Worm (Caenorhabditis elegans) whole organism, late embryonic: ENCODE results near the gene F42A6.5.

ENCODE experiments used
- C08G9.2 ChIP-seq: sonication (generic microtip); optimal IDR thresholded peaks from 2 replicates; lab custom pipeline; 2016; ENCODE audit warnings: mild to moderate bottlenecking, missing genetic modification characterization, moderate library complexity, missing compliant biosample characterization
- K02D7.2 ChIP-seq: sonication (generic microtip); optimal IDR thresholded peaks from 2 replicates; lab custom pipeline; 2017; ENCODE audit warnings: mild to moderate bottlenecking, missing genetic modification characterization, missing compliant biosample characterization
- T23F11.4 ChIP-seq: fragments of 200-800 bp; sonication (Bioruptor generic); optimal IDR thresholded peaks from 2 replicates; lab custom pipeline; 2018; ENCODE audit warnings: mild to moderate bottlenecking, missing genetic modification characterization, missing compliant biosample characterization
- ahr-1 ChIP-seq: sonication (generic microtip); optimal IDR thresholded peaks from 2 replicates; lab custom pipeline; 2016; ENCODE audit warnings: missing genetic modification characterization, missing compliant biosample characterization
- ceh-18 ChIP-seq: sonication (generic microtip); optimal IDR thresholded peaks from 2 replicates; lab custom pipeline; 2016; ENCODE audit warnings: missing genetic modification characterization, missing compliant biosample characterization
- ceh-30 ChIP-seq: fragments of 150-350 bp; optimal IDR thresholded peaks from 2 replicates; lab custom pipeline; 2014; ENCODE audit warnings: missing biosample characterization, missing genetic modification characterization
- ceh-45 ChIP-seq: fragments of 200-800 bp; sonication (Bioruptor generic); IDR thresholded peaks from 2 replicates; pipeline ENCODE4 v1.3.6; 2022; ENCODE audit warnings: missing genetic modification reagents, missing genetic modification characterization, missing compliant biosample characterization
- ceh-48 ChIP-seq: sonication (generic microtip); optimal IDR thresholded peaks from 2 replicates; lab custom pipeline; 2016; ENCODE audit warnings: missing genetic modification characterization, inconsistent platforms, missing compliant biosample characterization
- ceh-9 ChIP-seq: sonication (generic microtip); optimal IDR thresholded peaks from 2 replicates; lab custom pipeline; 2016; ENCODE audit warnings: mild to moderate bottlenecking, missing genetic modification characterization, inconsistent platforms, missing compliant biosample characterization
- che-1 ChIP-seq: sonication (generic microtip); optimal IDR thresholded peaks from 2 replicates; lab custom pipeline; 2016; ENCODE audit warnings: mild to moderate bottlenecking, missing genetic modification characterization, missing compliant biosample characterization
- elt-4 ChIP-seq: sonication (generic microtip); optimal IDR thresholded peaks from 2 replicates; lab custom pipeline; 2016; ENCODE audit warnings: missing genetic modification characterization, missing compliant biosample characterization
- ets-4 ChIP-seq: sonication (generic microtip); optimal IDR thresholded peaks from 2 replicates; lab custom pipeline; 2016; ENCODE audit warnings: missing genetic modification characterization, missing compliant biosample characterization
- fkh-6 ChIP-seq: sonication (generic microtip); optimal IDR thresholded peaks from 2 replicates; lab custom pipeline; 2016; ENCODE audit warnings: missing genetic modification characterization, missing compliant biosample characterization
- gmeb-2 ChIP-seq: sonication (generic microtip); optimal IDR thresholded peaks from 2 replicates; lab custom pipeline; 2016; ENCODE audit warnings: missing genetic modification characterization, inconsistent platforms, missing compliant biosample characterization
- hlh-15 ChIP-seq: sonication (generic microtip); optimal IDR thresholded peaks from 2 replicates; lab custom pipeline; 2016; ENCODE audit warnings: missing genetic modification characterization, missing compliant biosample characterization
- hlh-6 ChIP-seq: sonication (generic microtip); optimal IDR thresholded peaks from 2 replicates; lab custom pipeline; 2016; ENCODE audit warnings: missing genotype, missing genetic modification characterization, missing compliant biosample characterization
- lim-6 ChIP-seq: sonication (generic microtip); optimal IDR thresholded peaks from 2 replicates; lab custom pipeline; 2016; ENCODE audit warnings: missing genetic modification characterization, missing compliant biosample characterization
- mec-3 ChIP-seq: sonication (generic microtip); optimal IDR thresholded peaks from 2 replicates; lab custom pipeline; 2016; ENCODE audit warnings: borderline replicate concordance, missing genetic modification characterization, missing compliant biosample characterization
- nfya-1 ChIP-seq: sonication (generic microtip); optimal IDR thresholded peaks from 2 replicates; lab custom pipeline; 2017; ENCODE audit warnings: missing genetic modification characterization, mild to moderate bottlenecking, missing compliant biosample characterization, antibody characterized with exemption, moderate library complexity
- nhr-11 ChIP-seq: fragments of 150-350 bp; optimal IDR thresholded peaks from 2 replicates; lab custom pipeline; 2014; ENCODE audit warnings: missing biosample characterization, missing genetic modification characterization
- nhr-232 ChIP-seq: sonication (generic microtip); optimal IDR thresholded peaks from 2 replicates; lab custom pipeline; 2016; ENCODE audit warnings: missing genetic modification characterization, missing compliant biosample characterization
- odd-2 ChIP-seq: sonication (generic microtip); optimal IDR thresholded peaks from 2 replicates; lab custom pipeline; 2017; ENCODE audit warnings: antibody characterized with exemption, mild to moderate bottlenecking, missing genetic modification characterization, missing compliant biosample characterization
- pha-4 ChIP-seq: fragments of 150-350 bp; optimal IDR thresholded peaks from 2 replicates; lab custom pipeline; 2018; ENCODE audit warnings: missing biosample characterization, missing genetic modification reagents, missing genetic modification characterization
- pros-1 ChIP-seq: fragments of 150-350 bp; optimal IDR thresholded peaks from 2 replicates; lab custom pipeline; 2014; ENCODE audit warnings: missing biosample characterization, missing genetic modification reagents, missing genetic modification characterization
- sox-4 ChIP-seq: sonication (generic microtip); optimal IDR thresholded peaks from 2 replicates; lab custom pipeline; 2017; ENCODE audit warnings: mild to moderate bottlenecking, missing genetic modification characterization, inconsistent platforms, missing compliant biosample characterization
- syd-9 ChIP-seq: sonication (generic microtip); optimal IDR thresholded peaks from 2 replicates; lab custom pipeline; 2016; ENCODE audit warnings: mild to moderate bottlenecking, missing genetic modification characterization, moderate library complexity, missing compliant biosample characterization
- tbx-7 ChIP-seq: sonication (generic microtip); optimal IDR thresholded peaks from 2 replicates; lab custom pipeline; 2016; ENCODE audit warnings: missing genotype, missing genetic modification characterization, missing compliant biosample characterization
- ttx-3 ChIP-seq: sonication (generic microtip); optimal IDR thresholded peaks from 2 replicates; lab custom pipeline; 2016; ENCODE audit warnings: missing genetic modification reagents, missing genetic modification characterization, missing compliant biosample characterization
- unc-3 ChIP-seq, 2 experiments: fragments of 200-800 bp in 1 of 2; sonication (Bioruptor generic) in 1 of 2; sonication (generic microtip) in 1 of 2; conservative IDR thresholded peaks in 1 of 2; optimal IDR thresholded peaks in 1 of 2; 2 replicates each; pipeline versions ENCODE4 v1.3.6 to Lab custom; 2016 to 2022; ENCODE audit warnings: missing compliant biosample characterization in 2 of 2, missing genetic modification characterization in 2 of 2, missing genetic modification reagents in 1 of 2
- unc-86 ChIP-seq: sonication (generic microtip); optimal IDR thresholded peaks from 2 replicates; lab custom pipeline; 2016; ENCODE audit warnings: missing genetic modification characterization, missing compliant biosample characterization
- zip-5 ChIP-seq: sonication (generic microtip); optimal IDR thresholded peaks from 2 replicates; lab custom pipeline; 2016; ENCODE audit warnings: missing genetic modification characterization, missing compliant biosample characterization

F42A6.5 gene

DNA sequence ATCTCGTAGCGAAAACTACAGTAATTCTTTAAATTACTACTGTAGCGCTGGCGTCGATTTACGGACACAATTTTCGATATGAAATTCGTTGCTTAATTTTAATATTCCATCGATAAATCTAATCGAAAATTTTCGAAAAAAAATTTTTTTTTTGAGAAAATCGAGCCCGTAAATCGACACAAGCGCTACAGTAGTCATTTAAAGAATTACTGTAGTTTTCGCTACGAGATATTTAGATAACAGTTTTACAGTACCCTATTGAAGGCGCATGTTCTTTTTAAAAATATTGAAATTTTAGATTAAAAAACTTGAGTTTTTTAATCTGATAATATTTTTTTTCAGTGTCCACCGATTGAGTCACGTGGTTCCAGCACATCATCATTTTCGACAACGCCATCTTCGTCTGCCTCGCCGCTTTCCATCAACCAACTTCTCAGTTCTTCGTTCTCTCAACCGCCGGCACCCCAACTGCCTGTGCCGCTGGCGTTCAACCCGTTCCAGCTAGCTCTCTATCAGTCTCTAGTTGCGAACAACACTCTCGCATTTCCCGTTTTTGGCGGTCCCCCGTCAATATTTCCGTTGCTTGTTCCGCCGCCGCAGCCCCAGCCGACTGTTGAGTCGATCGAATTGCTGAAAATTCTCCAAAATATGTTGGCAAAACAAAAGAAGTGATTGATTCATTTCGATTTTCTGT, 37.7 kb downstream of the F42A6.5 start:
- TF ChIP-seq ttx-3 (tag; lab: Kevin White, UChicago) (no peak), ceh-18 (no peak), sox-4 (tag; lab: Kevin White, UChicago) (no peak), mec-3 (tag; lab: Kevin White, UChicago) (no peak), nhr-11 (no peak), zip-5 (no peak), ceh-48 (tag; lab: Kevin White, UChicago) (no peak), K02D7.2 (tag; lab: Kevin White, UChicago) (no peak), hlh-6 (tag; lab: Kevin White, UChicago) (no peak)

DNA sequence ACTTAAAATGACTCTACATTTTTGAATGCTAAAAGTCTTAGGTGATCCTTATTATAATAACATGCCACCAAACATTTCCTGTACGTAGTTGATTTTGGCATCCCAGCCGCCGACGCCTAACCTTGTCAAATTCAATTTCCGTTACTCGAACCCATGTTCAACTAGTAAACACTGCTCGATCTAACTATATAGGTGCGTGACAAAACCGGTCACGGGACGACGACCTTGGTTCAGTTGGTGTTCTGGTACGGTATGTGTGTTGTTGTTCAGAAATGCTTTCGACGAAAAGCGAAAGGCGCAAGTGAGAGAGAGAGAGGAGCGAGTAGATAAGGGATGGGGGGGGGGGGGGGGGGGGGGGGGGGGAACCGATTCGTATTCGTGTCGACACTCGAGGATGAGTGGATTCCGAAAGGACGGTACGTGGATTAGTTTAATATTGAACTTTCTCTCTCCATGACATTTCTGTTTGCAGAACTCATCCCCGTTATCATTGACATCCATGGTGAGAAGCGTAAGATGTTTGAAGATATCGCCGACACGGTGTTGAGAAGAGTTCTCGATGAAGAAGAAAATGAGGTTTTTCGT, 39.6 kb downstream of the F42A6.5 start, which contains the start of gene W08E12.8:
Gene W08E12.8, plus strand, starts transcription at position 395 of the 585 bp plus-strand sequence.
- TF ChIP-seq syd-9 (tag; lab: Kevin White, UChicago) (no peak), ceh-9 (tag; lab: Kevin White, UChicago) (no peak), hlh-6 (tag; lab: Kevin White, UChicago) (no peak), nhr-232 (tag; lab: Kevin White, UChicago) (no peak), pros-1 (tag; lab: Kevin White, UChicago) (no peak), T23F11.4 (GFP tag; lab: Kevin White, UChicago) (no peak), unc-86 (tag; lab: Kevin White, UChicago) (no peak), gmeb-2 (tag; lab: Kevin White, UChicago) (no peak), hlh-15 (no peak), ceh-30 (tag; lab: Kevin White, UChicago) (no peak), pha-4 (tag; lab: Kevin White, UChicago) (no peak), ceh-45 (GFP tag; lab: Robert Waterston, UW) (no peak), C08G9.2 (tag; lab: Kevin White, UChicago) (no peak), odd-2 (tag; lab: Kevin White, UChicago) (no peak), fkh-6 (tag; lab: Kevin White, UChicago) (no peak), ets-4 (tag; lab: Kevin White, UChicago) (no peak)

DNA sequence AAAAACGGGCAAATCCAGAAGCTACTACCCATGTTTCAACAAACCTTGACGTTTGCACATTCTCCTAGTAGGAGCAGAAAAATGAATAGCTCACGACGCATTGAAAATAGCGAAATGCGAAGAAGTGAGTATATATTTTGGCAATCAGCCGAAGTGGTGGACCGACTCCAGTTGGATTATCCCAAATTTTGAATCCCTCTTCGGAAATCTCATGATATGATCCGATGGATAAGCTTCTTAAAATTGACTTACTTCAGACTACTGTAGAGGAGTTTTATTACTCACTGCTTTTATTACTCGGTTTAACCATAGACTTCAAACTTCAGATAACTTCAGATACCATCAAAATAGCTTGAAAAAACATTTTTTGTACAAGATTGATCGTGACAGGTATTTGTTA, 42.4 kb downstream of the F42A6.5 start, which contains the start of gene gcy-23:
Gene gcy-23, minus strand, starts transcription at position 101 of the 400 bp plus-strand sequence.
- TF ChIP-seq ceh-9 (tag; lab: Kevin White, UChicago) (no peak), hlh-15 (no peak), tbx-7 (no peak), unc-3 (GFP tag; conservative IDR thresholded peaks at IDR 0.05; lab: Robert Waterston, UW) (no peak), unc-3 (tag; optimal IDR thresholded peaks at IDR 0.05; lab: Kevin White, UChicago) (no peak), K02D7.2 (tag; lab: Kevin White, UChicago) (no peak), elt-4 (no peak), lim-6 (no peak), nfya-1 (tag; lab: Kevin White, UChicago) (no peak), odd-2 (tag; lab: Kevin White, UChicago) (no peak), ahr-1 (no peak), che-1 (tag; lab: Kevin White, UChicago) (no peak)
